Worm (Caenorhabditis elegans) whole organism, L2 larva: ENCODE data around the gene fbxb-21.

Experiments used
- blmp-1 ChIP-seq: sonication (generic microtip); optimal IDR thresholded peaks from 2 replicates; lab custom pipeline; 2017; ENCODE audit warnings: missing genetic modification characterization, mild to moderate bottlenecking, missing compliant biosample characterization, antibody characterized with exemption, moderate library complexity; ENCODE audit not compliant: insufficient read depth
- lin-13 ChIP-seq: fragments of 150-350 bp; optimal IDR thresholded peaks from 2 replicates; lab custom pipeline; 2014; ENCODE audit warnings: missing biosample characterization, missing genetic modification reagents, missing genetic modification characterization
- lin-39 ChIP-seq: fragments of 150-350 bp; optimal IDR thresholded peaks from 2 replicates; lab custom pipeline; 2014; ENCODE audit warnings: missing biosample characterization, missing genetic modification reagents, missing genetic modification characterization
- lsy-2 ChIP-seq, 2 experiments: fragments of 150-350 bp in 1 of 2; sonication (generic microtip) in 1 of 2; optimal IDR thresholded peaks; 2 replicates each; lab custom pipeline; 2014 to 2017; ENCODE audit warnings: missing biosample characterization in 2 of 2, missing genetic modification characterization in 2 of 2
- mab-5 ChIP-seq: fragments of 150-350 bp; optimal IDR thresholded peaks from 2 replicates; lab custom pipeline; 2014; ENCODE audit warnings: missing biosample characterization, missing genetic modification characterization
- nhr-11 ChIP-seq: fragments of 150-350 bp; optimal IDR thresholded peaks from 2 replicates; lab custom pipeline; 2014; ENCODE audit warnings: missing biosample characterization, missing genetic modification characterization
- nhr-25 ChIP-seq: fragments of 150-350 bp; sonication (generic microtip); optimal IDR thresholded peaks from 3 replicates; lab custom pipeline; 2014; ENCODE audit warnings: missing biosample characterization, missing genetic modification characterization
- zag-1 ChIP-seq: fragments of 150-350 bp; optimal IDR thresholded peaks from 2 replicates; lab custom pipeline; 2014; ENCODE audit warnings: missing biosample characterization, missing genetic modification characterization

DNA sequence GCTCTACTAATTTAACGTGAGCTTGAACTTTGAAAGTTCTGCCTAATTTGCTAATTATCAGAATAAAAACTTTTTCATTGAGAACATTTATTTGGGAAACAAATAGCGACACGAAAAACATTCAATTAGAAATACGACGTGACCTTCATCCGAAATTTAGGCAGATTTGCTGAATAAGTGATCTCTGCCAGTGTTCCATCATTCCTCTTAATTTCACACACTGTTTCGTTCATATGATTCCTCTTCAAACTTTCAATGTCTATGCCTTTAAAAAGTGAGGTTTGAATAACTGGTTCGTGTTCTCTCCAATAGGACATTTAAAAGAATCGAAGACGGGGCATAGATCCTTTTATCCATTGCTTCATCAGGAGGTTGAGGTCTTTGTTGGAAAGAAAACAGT, 1.8 kb upstream of the fbxb-21 start, which contains the start of gene fbxb-20:
- no peak for TF ChIP-seq lsy-2 (tag; optimal IDR thresholded peaks at IDR 0.05; lab: Kevin White, UChicago)
- no peak for TF ChIP-seq nhr-11 (tag; lab: Kevin White, UChicago)
- no peak for TF ChIP-seq mab-5
- TF ChIP-seq blmp-1 (tag; lab: Kevin White, UChicago): no peak
- TF ChIP-seq lin-39 (tag; lab: Kevin White, UChicago): no peak
- TF ChIP-seq zag-1 (tag; lab: Kevin White, UChicago): no peak
- no peak for TF ChIP-seq lin-13 (GFP tag; lab: Kevin White, UChicago)
- TF ChIP-seq nhr-25 (tag; lab: Kevin White, UChicago): no peak
